Fruit fly (Drosophila melanogaster): Measurements from ENCODE around the gene CG32655.

CG32655 gene

dm6 chrX:12248836-12249235 is 13.2 kb upstream of the CG32655 start:
- TF ChIP-seq Doc3 (GFP tag; IDR thresholded peaks at IDR 0.05; ENCODE audit: partially characterized antibody): no peak
- TF ChIP-seq CG17912 (GFP tag; optimal IDR thresholded peaks at IDR 0.05): no peak
- TF ChIP-seq Spps (tag; optimal IDR thresholded peaks at IDR 0.05): peak; percentile 2
- no peak for TF ChIP-seq toy (GFP tag; IDR thresholded peaks at IDR 0.05)
- no peak for TF ChIP-seq danr (GFP tag; IDR thresholded peaks at IDR 0.05)
- no peak for TF ChIP-seq CG9817 (tag; optimal IDR thresholded peaks at IDR 0.05)
- TF ChIP-seq CG10654 (GFP tag; optimal IDR thresholded peaks at IDR 0.05): no peak
- TF ChIP-seq Lpt (GFP tag; optimal IDR thresholded peaks at IDR 0.05): no peak
- TF ChIP-seq Antp (GFP tag; optimal IDR thresholded peaks at IDR 0.05): peak; percentile 17
- TF ChIP-seq ac (GFP tag; optimal IDR thresholded peaks at IDR 0.05): no peak
- no peak for TF ChIP-seq CG9797 (GFP tag; optimal IDR thresholded peaks at IDR 0.05)
- peak; percentile 47 for TF ChIP-seq Ptx1 (GFP tag; IDR thresholded peaks at IDR 0.05)
- TF ChIP-seq nau (GFP tag; optimal IDR thresholded peaks at IDR 0.05): no peak
- TF ChIP-seq btn (GFP tag; optimal IDR thresholded peaks at IDR 0.05): no peak
- TF ChIP-seq CG9609 (GFP tag; optimal IDR thresholded peaks at IDR 0.05): peak; percentile 11
- peak; percentile 6 for TF ChIP-seq CG16815 (GFP tag; optimal IDR thresholded peaks at IDR 0.05)
- no peak for TF ChIP-seq CG14441 (GFP tag; IDR thresholded peaks at IDR 0.05)
- peak; percentile 48 for TF ChIP-seq CG14710 (tag; optimal IDR thresholded peaks at IDR 0.05)
- TF ChIP-seq Opbp (GFP tag; IDR thresholded peaks at IDR 0.05; ENCODE audit: partially characterized antibody): no peak
- no peak for TF ChIP-seq Nf-YC (tag; optimal IDR thresholded peaks at IDR 0.05)
- TF ChIP-seq Sry-δ (GFP tag; optimal IDR thresholded peaks at IDR 0.05): no peak
- TF ChIP-seq Gsc (GFP tag; IDR thresholded peaks at IDR 0.05): no peak
- TF ChIP-seq CG10543 (GFP tag; optimal IDR thresholded peaks at IDR 0.05): no peak
- no peak for TF ChIP-seq CG5245 (GFP tag; optimal IDR thresholded peaks at IDR 0.05)
- no peak for TF ChIP-seq hkb (optimal IDR thresholded peaks at IDR 0.05)
- 0 out of 2 replicates have a peak, but pooled peaks have one; percentile 28 for TF ChIP-seq hkb (GFP tag; IDR thresholded peaks at IDR 0.05)
- no peak for TF ChIP-seq CG12155 (GFP tag; optimal IDR thresholded peaks at IDR 0.05)
- TF ChIP-seq ato (GFP tag; IDR thresholded peaks at IDR 0.05; ENCODE audit: partially characterized antibody): no peak
- TF ChIP-seq Xrp1 (GFP tag; IDR thresholded peaks at IDR 0.05): peak; percentile 66
- TF ChIP-seq CG11085 (GFP tag; IDR thresholded peaks at IDR 0.05): no peak
- TF ChIP-seq al (GFP tag; IDR thresholded peaks at IDR 0.05): no peak
- TF ChIP-seq Awh (GFP tag; IDR thresholded peaks at IDR 0.05): no peak
- no peak for TF ChIP-seq trh (GFP tag; optimal IDR thresholded peaks at IDR 0.05)
- TF ChIP-seq wdn (GFP tag; IDR thresholded peaks at IDR 0.05): no peak
- no peak for TF ChIP-seq CG6854 (GFP tag; optimal IDR thresholded peaks at IDR 0.05)
- TF ChIP-seq Doc2 (GFP tag; IDR thresholded peaks at IDR 0.05): no peak
- no peak for TF ChIP-seq disco-r (GFP tag; optimal IDR thresholded peaks at IDR 0.05)
- no peak for TF ChIP-seq CG7745 (tag; optimal IDR thresholded peaks at IDR 0.05)
- no peak for TF ChIP-seq CG3281 (GFP tag; optimal IDR thresholded peaks at IDR 0.05)
- no peak for TF ChIP-seq CrebB (tag; optimal IDR thresholded peaks at IDR 0.05)
- no peak for TF ChIP-seq pzg (GFP tag; optimal IDR thresholded peaks at IDR 0.05)
- TF ChIP-seq CG6683 (GFP tag; optimal IDR thresholded peaks at IDR 0.05): no peak
- peak; percentile 37 for TF ChIP-seq CG4424 (GFP tag; optimal IDR thresholded peaks at IDR 0.05)
- TF ChIP-seq CG34376 (GFP tag; optimal IDR thresholded peaks at IDR 0.05): no peak
- TF ChIP-seq Hr51 (GFP tag; optimal IDR thresholded peaks at IDR 0.05): peak in 1 of 2 experiments; percentile 44
- peak; percentile 30 for TF ChIP-seq NC2β (GFP tag; optimal IDR thresholded peaks at IDR 0.05)
- TF ChIP-seq CG12744 (GFP tag; optimal IDR thresholded peaks at IDR 0.05): no peak
- no peak for TF ChIP-seq pho (GFP tag; optimal IDR thresholded peaks at IDR 0.05)
- no peak for TF ChIP-seq Myb (GFP tag; optimal IDR thresholded peaks at IDR 0.05)
- TF ChIP-seq fd96Cb (tag; optimal IDR thresholded peaks at IDR 0.05): peak; percentile 52
- peak; percentile 68 for TF ChIP-seq CG10979 (tag; optimal IDR thresholded peaks at IDR 0.05)
- no peak for TF ChIP-seq CG5953 (GFP tag; IDR thresholded peaks at IDR 0.05)

Data from whole organism, embryonic.